Fruit fly (Drosophila melanogaster): ENCODE results near the gene Esp.

- TF ChIP-seq CG1620 (GFP tag; optimal IDR thresholded peaks at IDR 0.05) (no peak), CG14711 (tag; optimal IDR thresholded peaks at IDR 0.05) (no peak), cic (GFP tag; optimal IDR thresholded peaks at IDR 0.05) (no peak), CG33017 (tag; optimal IDR thresholded peaks at IDR 0.05) (no peak)
These were observed 48.5 kb downstream of the Esp start for dm6 chr3R:24890217-24890616.
